Fruit fly (Drosophila melanogaster) whole organism, embryonic: ENCODE data around the gene NaPi-III.

Experiments
- Aef1 ChIP-seq: fragments of 200-800 bp; sonication (Bioruptor generic); IDR thresholded peaks from 3 replicates; pipeline ENCODE4 v1.3.6; 2022; ENCODE audit warnings: missing biosample characterization, missing genetic modification characterization
- CG10209 ChIP-seq: fragments of 200-800 bp; sonication (Bioruptor generic); optimal IDR thresholded peaks from 3 replicates; lab custom pipeline; 2017; ENCODE audit warnings: missing biosample characterization, mild to moderate bottlenecking, missing genetic modification characterization, missing genetic modification reagents
- CG10462 ChIP-seq: fragments of 200-800 bp; sonication (Bioruptor generic); optimal IDR thresholded peaks from 2 replicates; lab custom pipeline; 2016; ENCODE audit warnings: missing biosample characterization, missing genetic modification characterization
- CG10979 ChIP-seq: fragments of 200-800 bp; sonication (Bioruptor generic); optimal IDR thresholded peaks from 2 replicates; lab custom pipeline; 2018; ENCODE audit warnings: missing biosample characterization, mild to moderate bottlenecking, missing genetic modification characterization, moderate library complexity
- CG14710 ChIP-seq: fragments of 200-800 bp; sonication (Bioruptor generic); optimal IDR thresholded peaks from 3 replicates; lab custom pipeline; 2019; ENCODE audit warnings: missing biosample characterization, mild to moderate bottlenecking, missing genetic modification characterization, moderate library complexity
- CG14860 ChIP-seq: fragments of 200-800 bp; sonication (Bioruptor generic); IDR thresholded peaks from 3 replicates; pipeline ENCODE4 v1.3.6; 2022; ENCODE audit warnings: missing biosample characterization, missing genetic modification characterization; ENCODE audit not compliant: partially characterized antibody
- CG15514 ChIP-seq: fragments of 200-800 bp; sonication (Bioruptor generic); optimal IDR thresholded peaks from 3 replicates; lab custom pipeline; 2017; ENCODE audit warnings: missing biosample characterization, missing genetic modification characterization, mild to moderate bottlenecking, moderate library complexity, missing genetic modification reagents
- CG1602 ChIP-seq: fragments of 200-800 bp; sonication (Bioruptor generic); optimal IDR thresholded peaks from 3 replicates; lab custom pipeline; 2016; ENCODE audit warnings: missing biosample characterization, missing genetic modification characterization
- CG17328 ChIP-seq: fragments of 200-800 bp; sonication (Bioruptor generic); IDR thresholded peaks from 2 replicates; pipeline ENCODE4 v1.3.6; 2022; ENCODE audit warnings: missing biosample characterization, missing genetic modification characterization
- CG17385 ChIP-seq: fragments of 200-800 bp; sonication (Bioruptor generic); optimal IDR thresholded peaks from 3 replicates; lab custom pipeline; 2018; ENCODE audit warnings: missing biosample characterization, mild to moderate bottlenecking, missing genetic modification characterization
- CG17912 ChIP-seq: fragments of 200-800 bp; sonication (Bioruptor generic); optimal IDR thresholded peaks from 2 replicates; lab custom pipeline; 2018; ENCODE audit warnings: missing biosample characterization, mild to moderate bottlenecking, missing genetic modification characterization
- CG18476 ChIP-seq: fragments of 200-800 bp; sonication (Bioruptor generic); optimal IDR thresholded peaks from 2 replicates; lab custom pipeline; 2016; ENCODE audit warnings: missing biosample characterization, mild to moderate bottlenecking, missing genetic modification characterization
- CG30403 ChIP-seq: fragments of 200-800 bp; sonication (Bioruptor generic); optimal IDR thresholded peaks from 3 replicates; lab custom pipeline; 2016; ENCODE audit warnings: missing biosample characterization, missing genetic modification characterization
- CG34376 ChIP-seq: fragments of 200-800 bp; sonication (Bioruptor generic); optimal IDR thresholded peaks from 2 replicates; lab custom pipeline; 2018; ENCODE audit warnings: missing biosample characterization, mild to moderate bottlenecking, missing genetic modification characterization
- CG3995 ChIP-seq: fragments of 200-800 bp; sonication (Bioruptor generic); optimal IDR thresholded peaks from 3 replicates; lab custom pipeline; 2016; ENCODE audit warnings: missing biosample characterization, missing genetic modification characterization
- CG6254 ChIP-seq: fragments of 200-800 bp; sonication (Bioruptor generic); optimal IDR thresholded peaks from 3 replicates; lab custom pipeline; 2017; ENCODE audit warnings: mild to moderate bottlenecking, missing biosample characterization, missing genetic modification reagents, missing genetic modification characterization
- CG7357 ChIP-seq: fragments of 200-800 bp; sonication (Bioruptor generic); IDR thresholded peaks from 3 replicates; pipeline ENCODE4 v1.3.6; 2022; ENCODE audit warnings: missing biosample characterization, missing genetic modification characterization
- CG7963 ChIP-seq: fragments of 200-800 bp; sonication (Bioruptor generic); IDR thresholded peaks from 3 replicates; pipeline ENCODE4 v1.3.6; 2022; ENCODE audit warnings: missing biosample characterization, missing genetic modification characterization; ENCODE audit not compliant: partially characterized antibody
- CG8089 ChIP-seq: fragments of 200-800 bp; sonication (Bioruptor generic); optimal IDR thresholded peaks from 3 replicates; lab custom pipeline; 2016; ENCODE audit warnings: missing biosample characterization, missing genetic modification characterization
- CG8388 ChIP-seq: fragments of 200-800 bp; sonication (Bioruptor generic); optimal IDR thresholded peaks from 2 replicates; lab custom pipeline; 2019; ENCODE audit warnings: missing biosample characterization, mild to moderate bottlenecking, missing genetic modification characterization, moderate library complexity
- CG9437 ChIP-seq: fragments of 200-800 bp; sonication (Bioruptor generic); optimal IDR thresholded peaks from 2 replicates; lab custom pipeline; 2018; ENCODE audit warnings: missing biosample characterization, mild to moderate bottlenecking, missing genetic modification characterization
- Doc2 ChIP-seq: fragments of 200-800 bp; sonication (Bioruptor generic); IDR thresholded peaks from 2 replicates; pipeline ENCODE4 v1.3.6; 2022; ENCODE audit warnings: missing biosample characterization, missing genetic modification characterization
- Hr39 ChIP-seq: fragments of >200 bp; optimal IDR thresholded peaks from 2 replicates; lab custom pipeline; 2017
- Lpt ChIP-seq: fragments of >200 bp; optimal IDR thresholded peaks from 2 replicates; lab custom pipeline; 2018; ENCODE audit warnings: missing biosample characterization, missing genetic modification characterization
- MESR4 ChIP-seq: fragments of 200-800 bp; sonication (Bioruptor generic); optimal IDR thresholded peaks from 2 replicates; lab custom pipeline; 2018; ENCODE audit warnings: missing biosample characterization, mild to moderate bottlenecking, missing genetic modification characterization, moderate library complexity
- Max ChIP-seq: fragments of 200-800 bp; sonication (Bioruptor generic); optimal IDR thresholded peaks from 2 replicates; lab custom pipeline; 2016; ENCODE audit warnings: missing biosample characterization, mild to moderate bottlenecking, missing genetic modification characterization
- Mes4 ChIP-seq: fragments of 200-800 bp; sonication (Bioruptor generic); optimal IDR thresholded peaks from 2 replicates; lab custom pipeline; 2016; ENCODE audit warnings: missing biosample characterization, missing genetic modification characterization
- Nf-YC ChIP-seq: fragments of 200-800 bp; optimal IDR thresholded peaks from 3 replicates; lab custom pipeline; 2019; ENCODE audit warnings: missing biosample characterization, mild to moderate bottlenecking, missing genetic modification characterization, moderate library complexity
- Pdp1 ChIP-seq, 2 experiments: fragments of 200-800 bp; sonication (Bioruptor generic); optimal IDR thresholded peaks; 3 replicates each; lab custom pipeline; 2016; ENCODE audit warnings: missing biosample characterization in 2 of 2, missing genetic modification characterization in 2 of 2, mild to moderate bottlenecking in 1 of 2, moderate library complexity in 1 of 2
- Ravus ChIP-seq: fragments of 200-800 bp; sonication (Bioruptor generic); IDR thresholded peaks from 2 replicates; pipeline ENCODE4 v1.3.6; 2022; ENCODE audit warnings: missing biosample characterization, missing genetic modification characterization
- Spps ChIP-seq: fragments of 200-800 bp; sonication (Bioruptor generic); optimal IDR thresholded peaks from 2 replicates; lab custom pipeline; 2018; ENCODE audit warnings: missing biosample characterization, mild to moderate bottlenecking, missing genetic modification characterization
- ase ChIP-seq: fragments of 200-800 bp; sonication (Bioruptor generic); IDR thresholded peaks from 3 replicates; pipeline ENCODE4 v1.3.6; 2022; ENCODE audit warnings: missing biosample characterization, missing genetic modification characterization
- ato ChIP-seq: fragments of 200-800 bp; sonication (Bioruptor generic); IDR thresholded peaks from 2 replicates; pipeline ENCODE4 v1.3.6; 2022; ENCODE audit warnings: missing biosample characterization, missing genetic modification characterization; ENCODE audit not compliant: partially characterized antibody
- bab2 ChIP-seq: fragments of 200-800 bp; sonication (Bioruptor generic); optimal IDR thresholded peaks from 2 replicates; lab custom pipeline; 2016; ENCODE audit warnings: missing biosample characterization, missing genetic modification characterization
- bbx ChIP-seq: fragments of 200-800 bp; sonication (Bioruptor generic); IDR thresholded peaks from 2 replicates; pipeline ENCODE4 v1.3.6; 2022; ENCODE audit warnings: missing biosample characterization, missing genetic modification characterization; ENCODE audit not compliant: partially characterized antibody
- crp ChIP-seq, 2 experiments: fragments of 200-800 bp; sonication (Bioruptor generic); optimal IDR thresholded peaks; 2 replicates in 1 of 2; 3 replicates in 1 of 2; lab custom pipeline; 2017; ENCODE audit warnings: missing biosample characterization in 2 of 2, missing genetic modification characterization in 2 of 2, mild to moderate bottlenecking in 1 of 2, moderate library complexity in 1 of 2
- dimm ChIP-seq: fragments of 200-800 bp; sonication (Bioruptor generic); IDR thresholded peaks from 2 replicates; pipeline ENCODE4 v1.3.6; 2022; ENCODE audit warnings: missing biosample characterization, missing genetic modification characterization
- dm ChIP-seq: fragments of 200-800 bp; sonication (Bioruptor generic); optimal IDR thresholded peaks from 3 replicates; lab custom pipeline; 2016; ENCODE audit warnings: missing biosample characterization, missing genetic modification characterization
- fd64A ChIP-seq: fragments of 200-800 bp; sonication (Bioruptor generic); optimal IDR thresholded peaks from 3 replicates; lab custom pipeline; 2018; ENCODE audit warnings: missing biosample characterization, mild to moderate bottlenecking, missing genetic modification characterization
- gcm ChIP-seq: fragments of 200-800 bp; sonication (Bioruptor generic); optimal IDR thresholded peaks from 2 replicates; lab custom pipeline; 2019; ENCODE audit warnings: missing biosample characterization, mild to moderate bottlenecking, missing genetic modification characterization, moderate library complexity
- gfzf ChIP-seq: fragments of 200-800 bp; sonication (Bioruptor generic); optimal IDR thresholded peaks from 2 replicates; lab custom pipeline; 2016; ENCODE audit warnings: missing biosample characterization, mild to moderate bottlenecking, missing genetic modification characterization, moderate library complexity
- insv ChIP-seq, 2 experiments: fragments of 200-800 bp; sonication (Bioruptor generic); optimal IDR thresholded peaks; 3 replicates each; lab custom pipeline; 2016 to 2018; ENCODE audit warnings: missing biosample characterization in 2 of 2, missing genetic modification characterization in 2 of 2
- org-1 ChIP-seq: fragments of 200-800 bp; sonication (Bioruptor generic); optimal IDR thresholded peaks from 2 replicates; lab custom pipeline; 2017; ENCODE audit warnings: missing biosample characterization, missing genetic modification characterization
- phol ChIP-seq: fragments of 200-800 bp; sonication (Bioruptor generic); optimal IDR thresholded peaks from 3 replicates; lab custom pipeline; 2018; ENCODE audit warnings: missing biosample characterization, mild to moderate bottlenecking, missing genetic modification characterization, moderate library complexity
- run ChIP-seq: fragments of 200-800 bp; sonication (Bioruptor generic); optimal IDR thresholded peaks from 3 replicates; lab custom pipeline; 2018; ENCODE audit warnings: missing biosample characterization, mild to moderate bottlenecking, missing genetic modification characterization
- schlank ChIP-seq: fragments of 200-800 bp; sonication (Bioruptor generic); optimal IDR thresholded peaks from 2 replicates; lab custom pipeline; 2018; ENCODE audit warnings: missing biosample characterization, mild to moderate bottlenecking, missing genetic modification characterization
- sd ChIP-seq: fragments of 200-800 bp; sonication (Bioruptor generic); optimal IDR thresholded peaks from 3 replicates; lab custom pipeline; 2018; ENCODE audit warnings: missing biosample characterization, mild to moderate bottlenecking, missing genetic modification characterization, moderate library complexity
- stc ChIP-seq: fragments of 200-800 bp; sonication (Bioruptor generic); IDR thresholded peaks from 2 replicates; pipeline ENCODE4 v1.3.6; 2022; ENCODE audit warnings: missing biosample characterization, missing genetic modification characterization
- trem ChIP-seq: fragments of 200-800 bp; optimal IDR thresholded peaks from 3 replicates; lab custom pipeline; 2019; ENCODE audit warnings: missing biosample characterization, mild to moderate bottlenecking, missing genetic modification characterization, moderate library complexity
- wek ChIP-seq: fragments of 200-800 bp; sonication (Bioruptor generic); optimal IDR thresholded peaks from 3 replicates; lab custom pipeline; 2018; ENCODE audit warnings: missing biosample characterization, mild to moderate bottlenecking, missing genetic modification characterization, moderate library complexity

NaPi-III gene

dm6 chr3L:11120419-11120958 lies 2.7 kb upstream of the NaPi-III start, which contains the start of the genes FoxK and mRpL2 (continued):
- TF ChIP-seq Max (GFP tag; lab: Kevin White, UChicago) (peak; percentile 82), schlank (tag; lab: Kevin White, UChicago) (no peak), Pdp1 (GFP tag; optimal IDR thresholded peaks at IDR 0.05; lab: Kevin White, UChicago) (peak in 1 of 2 experiments; percentile 72), CG8388 (GFP tag; lab: Kevin White, UChicago) (no peak), ase (GFP tag; lab: Robert Waterston, UW) (no peak), CG8089 (GFP tag; lab: Kevin White, UChicago) (no peak), bab2 (GFP tag; lab: Kevin White, UChicago) (no peak), CG14860 (GFP tag; lab: Robert Waterston, UW) (no peak), CG34376 (GFP tag; lab: Kevin White, UChicago) (no peak), Ravus (GFP tag; lab: Robert Waterston, UW) (no peak), Doc2 (GFP tag; lab: Robert Waterston, UW) (no peak), dimm (GFP tag; lab: Robert Waterston, UW) (no peak), CG7963 (GFP tag; lab: Robert Waterston, UW) (no peak), run (tag; lab: Kevin White, UChicago) (peak; percentile 19), CG1602 (GFP tag; lab: Kevin White, UChicago) (no peak), Hr39 (lab: Kevin White, UChicago) (no peak), Aef1 (no peak), insv (GFP tag; optimal IDR thresholded peaks at IDR 0.05; lab: Kevin White, UChicago) (peak in 1 of 2 experiments; percentile 38), CG17385 (peak; percentile 99), CG30403 (no peak), MESR4 (GFP tag; lab: Kevin White, UChicago) (peak; percentile 71), CG7357 (GFP tag; lab: Robert Waterston, UW) (no peak), Spps (tag; lab: Kevin White, UChicago) (no peak), sd (tag; lab: Kevin White, UChicago) (no peak), Lpt (GFP tag; lab: Kevin White, UChicago) (no peak), CG17328 (GFP tag; lab: Robert Waterston, UW) (no peak), CG10209 (no peak), stc (GFP tag; lab: Robert Waterston, UW) (no peak), CG15514 (GFP tag; lab: Kevin White, UChicago) (peak; percentile 69), crp (GFP tag; optimal IDR thresholded peaks at IDR 0.05; lab: Kevin White, UChicago) (peak; percentile 70 to 97), ato (GFP tag; lab: Robert Waterston, UW) (no peak), CG9437 (GFP tag; lab: Kevin White, UChicago) (no peak), trem (tag; lab: Kevin White, UChicago) (peak; percentile 63), CG10462 (no peak), CG18476 (GFP tag; lab: Kevin White, UChicago) (no peak), CG10979 (tag; lab: Kevin White, UChicago) (no peak), Mes4 (GFP tag; lab: Kevin White, UChicago) (no peak), Nf-YC (no peak), dm (peak; percentile 90), CG14710 (peak; percentile 39), org-1 (GFP tag; lab: Kevin White, UChicago) (no peak), gfzf (GFP tag; lab: Kevin White, UChicago) (peak; percentile 48), CG17912 (GFP tag; lab: Kevin White, UChicago) (peak; percentile 26), fd64A (GFP tag; lab: Kevin White, UChicago) (no peak), wek (GFP tag; lab: Kevin White, UChicago) (no peak), CG6254 (GFP tag; lab: Kevin White, UChicago) (no peak), gcm (no peak), CG3995 (no peak), phol (peak; percentile 45), bbx (GFP tag; lab: Robert Waterston, UW) (peak; percentile 56)
